Worm (Caenorhabditis elegans): ENCODE data around the gene hlh-32.

The hlh-32 gene

DNA sequence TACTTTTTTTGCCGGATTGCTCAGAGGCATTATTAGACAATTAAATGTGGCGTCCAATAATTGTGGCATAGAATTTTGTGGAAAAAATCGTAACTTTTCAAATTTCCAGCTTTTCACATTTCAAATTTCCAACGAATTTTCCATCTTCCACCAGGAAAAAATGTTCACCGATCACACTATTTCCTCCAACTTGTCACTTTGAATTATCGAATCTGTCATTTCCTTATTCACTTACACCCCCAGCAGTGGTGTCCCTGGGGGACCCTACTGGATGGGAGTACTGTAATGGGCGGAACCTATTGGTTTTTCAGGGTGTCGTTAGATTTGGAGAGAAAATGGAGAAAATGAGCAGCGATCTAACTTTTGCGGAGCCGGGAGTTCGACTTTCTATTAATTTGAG is at the start of gene hlh-32:
Gene hlh-32 (plus strand): TSS at position 301 of the 400 bp plus-strand sequence.
- no peak for TF ChIP-seq unc-62 (GFP tag; optimal IDR thresholded peaks at IDR 0.05)

DNA sequence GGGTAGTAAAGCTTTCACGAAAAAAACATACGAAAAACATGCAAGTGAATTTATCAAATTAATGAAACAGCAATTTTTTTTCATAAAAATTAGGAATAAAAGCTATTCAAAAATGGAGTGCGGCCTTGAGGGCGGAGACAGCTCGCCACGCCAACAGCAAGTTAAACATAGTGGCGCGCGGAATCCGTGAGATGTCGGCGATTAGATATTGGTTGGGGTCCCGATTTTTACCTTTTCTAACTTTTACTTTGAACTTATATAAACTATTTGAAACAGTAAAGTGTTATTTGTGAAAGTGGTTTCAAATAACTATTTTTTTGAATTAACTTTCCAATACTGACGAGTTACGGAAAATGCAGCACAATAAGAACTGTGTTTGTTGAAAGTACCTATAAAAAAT is 46.6 kb upstream of the hlh-32 start:
- TF ChIP-seq unc-62 (GFP tag; optimal IDR thresholded peaks at IDR 0.05): no peak

DNA sequence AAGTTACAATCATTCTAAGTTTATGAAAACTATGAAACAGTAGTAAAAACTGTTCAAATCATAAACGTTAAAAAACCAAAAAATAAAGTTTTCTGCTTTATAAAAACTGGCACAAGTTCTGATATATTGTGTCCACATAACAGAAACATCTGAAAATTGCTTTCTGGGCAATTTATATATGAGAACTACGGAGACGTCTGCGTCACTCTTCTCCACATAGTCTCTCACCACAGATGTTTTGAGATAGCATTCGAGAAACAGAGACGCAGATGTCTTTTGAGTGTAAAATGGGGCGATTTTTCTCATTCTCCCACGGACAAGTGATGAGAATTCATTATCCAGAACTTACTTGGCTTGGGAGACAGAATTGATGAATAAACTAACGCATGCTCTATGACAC is 12.7 kb upstream of the hlh-32 start:
- no peak for TF ChIP-seq unc-62 (GFP tag; optimal IDR thresholded peaks at IDR 0.05)

DNA sequence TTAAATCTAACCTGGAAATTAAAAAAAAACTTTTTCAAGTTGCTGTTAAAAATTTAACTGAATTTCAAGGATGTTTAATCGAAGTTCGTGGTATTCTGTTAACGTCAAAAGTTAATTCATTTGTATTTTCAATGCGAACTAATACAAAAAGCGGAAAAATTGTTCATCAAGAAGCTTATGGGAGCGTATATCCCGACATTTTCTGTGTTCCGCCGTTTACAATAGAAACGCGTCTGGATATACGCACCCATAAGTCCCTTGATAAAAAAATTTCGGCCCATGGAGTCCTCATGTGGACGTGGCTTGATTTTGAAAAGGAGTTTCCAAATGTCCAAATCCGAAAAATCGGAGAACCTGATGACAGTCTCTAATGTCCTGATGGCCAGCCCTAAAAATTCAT is 6.5 kb upstream of the hlh-32 start:
- TF ChIP-seq unc-62 (GFP tag; optimal IDR thresholded peaks at IDR 0.05): no peak

DNA sequence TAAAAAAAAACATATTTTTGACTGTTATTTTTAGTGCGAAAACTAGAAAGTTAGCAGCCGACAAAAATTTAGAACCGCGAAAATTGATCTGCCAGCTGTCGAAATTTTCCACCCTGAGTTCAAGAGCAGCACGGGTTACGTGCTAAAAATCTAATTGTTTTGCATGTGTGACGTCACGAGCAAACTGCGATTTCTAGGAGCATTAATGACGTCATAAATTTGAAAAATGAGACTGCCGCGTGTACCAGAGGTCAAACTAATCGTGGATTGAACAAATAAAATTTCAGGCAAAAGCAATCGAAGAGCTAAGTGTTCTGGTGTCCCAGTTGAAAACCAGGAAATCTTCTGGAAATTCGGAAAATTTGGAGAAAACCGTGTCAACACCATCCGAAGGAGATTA is 1.5 kb downstream of the hlh-32 start:
- no peak for TF ChIP-seq unc-62 (GFP tag; optimal IDR thresholded peaks at IDR 0.05)

DNA sequence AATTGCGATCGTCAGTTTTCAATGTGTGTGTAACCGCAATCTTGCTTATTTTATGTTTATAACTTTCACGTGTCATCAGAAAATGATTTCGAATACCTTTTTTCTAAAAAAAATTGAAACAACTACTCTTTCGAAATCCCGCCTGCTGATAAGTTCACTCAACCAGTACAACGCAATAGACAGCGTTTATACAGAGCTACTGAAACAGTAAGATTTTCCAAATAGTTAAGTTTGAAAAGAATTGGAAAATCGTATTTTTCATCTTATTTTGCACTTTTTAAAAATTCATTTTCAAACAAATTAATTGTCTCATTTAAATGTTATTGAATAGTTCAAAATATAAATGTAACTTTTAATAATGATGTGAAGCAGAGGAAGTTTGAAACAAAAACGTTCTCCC is 6.5 kb downstream of the hlh-32 start:
- no peak for TF ChIP-seq unc-62 (GFP tag; optimal IDR thresholded peaks at IDR 0.05)

DNA sequence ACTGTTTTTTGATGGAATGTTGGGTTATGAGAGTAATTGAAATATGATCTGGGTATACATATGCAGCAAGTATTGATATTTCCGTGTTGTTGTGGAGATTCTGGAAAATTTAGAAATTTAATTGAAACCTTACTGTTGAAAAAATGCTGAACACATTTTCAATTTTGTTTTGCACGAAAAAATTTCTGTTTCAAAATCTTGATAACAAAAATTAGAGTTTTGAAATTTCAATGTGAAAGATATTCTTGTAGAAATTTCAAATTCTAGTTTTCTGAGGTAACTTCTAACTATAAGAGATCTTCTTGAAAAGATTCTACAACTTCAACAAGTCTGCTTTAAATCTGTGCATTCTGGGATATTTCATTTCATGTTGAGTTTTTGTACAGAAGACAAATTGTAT is 13.8 kb downstream of the hlh-32 start:
- no peak for TF ChIP-seq unc-62 (GFP tag; optimal IDR thresholded peaks at IDR 0.05)

DNA sequence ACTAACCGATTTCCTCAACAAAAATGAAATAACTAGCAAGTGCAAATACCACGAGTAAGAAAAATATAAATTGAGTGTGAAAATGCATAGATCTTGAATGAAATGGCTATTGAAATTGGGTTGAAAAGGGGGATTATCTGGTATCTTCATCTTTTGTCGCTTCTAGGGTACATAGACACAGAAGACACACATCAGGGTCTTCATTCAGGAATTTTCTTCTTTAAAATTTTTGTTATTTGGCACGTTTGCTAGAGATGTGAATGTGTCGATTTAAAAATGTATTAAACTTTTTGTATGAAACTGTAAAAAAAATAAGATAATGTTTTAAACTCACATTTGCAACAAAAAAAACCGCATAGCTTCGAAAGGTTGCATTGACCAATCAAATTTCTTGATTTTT is 14.8 kb downstream of the hlh-32 start, which contains the start of gene Y105C5B.25:
Gene Y105C5B.25 (minus strand): TSS at position 101 of the 400 bp plus-strand sequence.
- no peak for TF ChIP-seq unc-62 (GFP tag; optimal IDR thresholded peaks at IDR 0.05)

DNA sequence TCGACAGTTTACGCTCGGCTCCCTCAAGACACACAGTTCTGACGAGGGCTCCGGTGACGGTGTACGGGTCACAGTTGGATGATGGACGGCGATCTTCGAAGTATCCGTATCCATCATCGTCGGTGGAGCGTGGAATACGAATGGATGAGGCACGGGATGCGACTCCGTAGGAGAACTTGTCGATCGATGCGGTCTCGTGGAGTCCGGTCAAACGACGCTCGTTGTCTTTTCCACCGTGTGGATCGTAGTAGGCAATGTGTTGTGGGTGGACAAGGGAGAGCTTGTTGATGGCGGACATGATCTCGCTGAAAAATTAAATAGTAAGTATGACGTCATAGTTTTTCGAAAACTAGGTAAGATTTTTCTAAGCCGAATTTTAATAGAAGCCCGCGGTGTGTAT is 35.7 kb downstream of the hlh-32 start:
- no peak for TF ChIP-seq unc-62 (GFP tag; optimal IDR thresholded peaks at IDR 0.05)

DNA sequence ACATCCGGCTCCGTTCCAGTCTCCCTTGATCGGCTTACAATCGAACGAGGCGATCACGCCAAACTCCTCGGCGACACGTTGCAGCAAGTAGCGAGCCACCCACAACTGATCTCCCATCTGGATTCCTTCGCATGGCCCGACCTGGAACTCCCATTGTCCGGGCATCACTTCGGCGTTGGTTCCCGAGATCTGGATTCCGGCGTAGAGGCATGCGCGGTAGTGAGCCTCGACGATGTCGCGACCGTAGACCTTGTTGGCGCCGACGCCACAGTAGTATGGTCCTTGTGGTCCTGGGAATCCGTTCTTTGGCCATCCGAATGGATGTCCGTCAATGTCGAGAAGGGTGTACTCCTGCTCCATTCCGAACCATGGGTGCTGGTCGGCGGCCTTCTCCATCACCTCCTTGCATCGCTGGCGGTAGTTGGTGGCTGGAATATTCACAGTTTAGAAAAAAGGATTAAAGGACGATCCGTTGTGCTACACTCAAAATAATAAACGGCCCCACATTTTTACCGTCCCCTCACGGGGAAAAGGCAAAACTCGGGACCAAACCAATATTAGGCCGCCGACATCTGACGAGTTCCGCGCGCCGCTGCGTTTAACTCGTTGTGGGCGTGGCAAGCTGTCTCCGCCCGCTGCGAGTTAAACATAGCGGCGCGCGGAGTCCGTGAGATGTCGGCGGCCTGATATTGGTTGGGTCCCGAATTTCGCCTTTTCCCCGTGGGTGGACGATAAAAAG is 36.6 kb downstream of the hlh-32 start:
- TF ChIP-seq unc-62 (GFP tag; optimal IDR thresholded peaks at IDR 0.05): no peak

DNA sequence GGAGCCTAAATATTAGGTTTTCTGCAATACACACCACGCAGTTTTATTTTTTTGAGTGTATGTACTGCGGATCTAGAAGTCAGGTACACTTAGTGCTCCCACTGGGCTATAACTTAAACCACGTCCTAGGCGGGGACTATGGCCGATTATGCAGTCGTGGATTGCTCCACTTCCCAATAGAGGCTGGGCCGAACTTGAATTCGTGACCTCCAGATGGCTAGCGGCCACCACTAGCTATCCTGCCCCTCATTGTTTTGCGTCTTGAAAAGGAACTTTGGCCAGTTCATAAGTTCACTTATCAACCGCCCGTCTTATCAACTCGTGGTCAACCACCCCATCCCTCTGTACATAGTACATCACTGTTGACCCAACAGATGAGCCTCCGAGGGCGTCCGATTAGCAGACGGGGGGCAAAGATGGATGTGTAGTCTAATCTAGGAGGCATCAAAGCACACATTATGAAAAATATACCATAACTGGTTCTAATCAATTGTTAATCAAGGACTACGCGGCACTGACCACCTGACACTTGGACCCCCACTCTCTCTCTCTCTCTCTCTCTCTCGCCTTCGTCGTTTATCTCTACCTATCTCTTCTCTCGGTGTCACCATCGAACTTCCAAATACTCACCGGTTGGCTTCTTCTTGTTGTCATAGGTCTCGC is 37.3 kb downstream of the hlh-32 start:
- TF ChIP-seq unc-62 (GFP tag; optimal IDR thresholded peaks at IDR 0.05): no peak

DNA sequence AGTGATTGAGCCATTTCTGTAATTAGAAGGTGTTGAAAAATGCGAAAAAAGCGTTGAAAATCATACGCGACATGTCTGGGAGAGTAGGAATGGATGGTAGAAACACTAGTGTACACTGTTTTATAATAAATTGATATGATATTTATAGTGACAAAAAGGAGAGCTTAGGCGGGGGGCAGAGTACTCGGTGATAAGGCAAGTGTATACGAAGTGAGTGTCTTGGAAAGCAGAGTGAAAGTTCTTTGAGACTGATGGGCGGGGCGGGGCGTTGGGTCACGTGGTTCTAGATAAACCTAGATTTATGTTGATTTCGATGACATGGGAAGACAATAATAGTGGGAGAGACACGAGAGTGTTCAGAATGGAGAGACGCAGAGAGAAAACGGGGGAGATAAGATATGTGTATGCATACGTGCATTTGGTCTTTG is 38.4 kb downstream of the hlh-32 start, which contains the start of gene gln-3:
Gene gln-3 (minus strand): TSS at position 73 of the 428 bp plus-strand sequence.
- TF ChIP-seq unc-62 (GFP tag; optimal IDR thresholded peaks at IDR 0.05): no peak

DNA sequence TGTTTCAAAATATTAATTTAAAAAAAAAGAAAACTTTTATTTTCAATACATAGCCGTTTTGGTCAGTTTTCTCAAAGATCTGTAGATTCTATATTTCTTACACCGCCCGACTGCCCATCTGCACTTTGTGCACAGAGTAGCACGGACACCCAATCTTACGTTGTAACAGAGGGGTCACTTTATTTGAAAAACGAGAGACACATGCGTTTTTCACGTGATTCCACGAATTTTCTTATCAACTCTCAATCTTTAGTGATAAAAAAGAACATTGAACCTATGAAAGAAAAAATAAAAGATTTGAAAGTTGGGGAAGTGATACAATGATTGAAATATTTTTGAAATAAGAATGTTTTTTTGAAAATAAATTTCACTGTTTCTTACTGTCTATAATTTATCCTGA is 39.1 kb downstream of the hlh-32 start:
- no peak for TF ChIP-seq unc-62 (GFP tag; optimal IDR thresholded peaks at IDR 0.05)

DNA sequence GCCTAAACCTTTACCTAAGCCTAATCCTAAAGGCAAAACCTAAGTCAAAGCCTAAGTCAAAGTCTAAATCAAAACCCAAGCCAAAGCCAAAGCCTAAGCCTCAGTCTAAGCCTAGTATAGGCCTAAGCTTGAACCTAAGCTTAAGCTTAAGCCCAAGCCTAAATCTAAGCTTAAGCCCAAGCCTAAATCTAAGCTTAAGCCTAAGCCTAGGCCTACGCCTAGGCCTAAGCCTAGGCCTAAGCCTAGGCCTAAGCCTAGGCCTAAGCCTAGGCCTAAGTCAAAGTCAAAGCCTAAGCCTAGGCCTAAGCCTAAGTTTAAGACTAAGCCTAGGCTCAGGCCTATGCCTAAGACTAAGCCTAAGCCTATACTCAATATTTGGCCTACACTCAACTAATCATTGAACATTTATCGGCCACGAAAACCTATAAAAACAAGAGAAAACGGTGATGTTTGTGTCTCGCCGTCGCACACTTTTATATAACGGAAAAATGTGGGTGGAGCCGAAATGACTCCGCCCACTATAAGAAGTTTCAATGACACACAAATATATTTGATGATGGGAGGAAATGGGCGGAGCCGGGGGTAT is 40.6 kb downstream of the hlh-32 start:
- no peak for TF ChIP-seq unc-62 (GFP tag; optimal IDR thresholded peaks at IDR 0.05)

DNA sequence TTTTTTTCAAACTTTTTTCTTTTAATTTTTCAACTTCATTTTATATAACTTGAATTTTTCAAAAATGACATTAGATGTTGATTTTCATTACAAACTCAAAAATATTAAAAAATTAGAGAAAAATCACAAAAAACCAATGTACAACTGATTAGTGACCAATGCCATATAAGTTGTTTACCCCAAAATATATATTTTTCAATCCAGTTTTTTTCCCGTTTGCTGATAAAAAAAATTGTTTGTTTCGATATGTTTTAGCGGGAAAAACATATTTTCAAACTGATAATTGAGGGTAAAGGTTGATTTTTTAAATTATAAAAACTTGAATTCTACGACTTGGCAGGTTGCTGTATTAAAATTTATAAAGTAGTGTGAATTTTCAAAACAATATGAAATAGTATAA is 44.5 kb downstream of the hlh-32 start:
- no peak for TF ChIP-seq unc-62 (GFP tag; optimal IDR thresholded peaks at IDR 0.05)

DNA sequence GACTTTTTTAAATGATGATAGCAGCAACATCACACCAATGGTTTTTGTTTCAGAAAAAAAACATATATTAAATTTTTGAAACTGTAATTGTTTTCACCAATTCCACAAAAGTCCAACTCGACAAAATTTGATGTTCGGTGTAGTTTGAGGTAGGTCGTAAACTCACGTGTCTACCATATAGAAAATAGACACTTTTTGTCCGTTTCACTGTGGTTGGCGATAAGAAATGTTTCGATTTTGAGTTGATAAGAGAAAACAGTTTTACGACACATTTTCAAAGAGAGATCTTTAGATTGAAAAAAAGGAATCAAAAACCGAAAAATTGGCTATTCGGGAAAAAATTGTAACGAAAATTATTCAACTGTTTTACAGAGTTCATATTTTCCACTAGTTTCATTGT is 46.2 kb downstream of the hlh-32 start:
- TF ChIP-seq unc-62 (GFP tag; optimal IDR thresholded peaks at IDR 0.05): no peak

Data from whole organism, dauer.